Fruit fly (Drosophila melanogaster) whole organism: Measurements from ENCODE around the gene Cyp6d4.

ENCODE experiments used
- CG8478 ChIP-seq: fragments of >200 bp; optimal IDR thresholded peaks from 2 replicates; lab custom pipeline; 2018; ENCODE audit warnings: inconsistent platforms
- Dll ChIP-seq: fragments of >200 bp; optimal IDR thresholded peaks from 2 replicates; lab custom pipeline; 2017
- EcR ChIP-seq, 2 experiments: fragments of >200 bp; optimal IDR thresholded peaks; 2 replicates each; lab custom pipeline; 2017; ENCODE audit warnings: missing biosample characterization in 2 of 2, missing genetic modification characterization in 2 of 2, missing genetic modification reagents in 2 of 2
- pan ChIP-seq: fragments of >200 bp; optimal IDR thresholded peaks from 2 replicates; lab custom pipeline; 2017
- psq ChIP-seq: fragments of >200 bp; optimal IDR thresholded peaks from 2 replicates; lab custom pipeline; 2017
- usp ChIP-seq: fragments of >200 bp; optimal IDR thresholded peaks from 2 replicates; lab custom pipeline; 2017; ENCODE audit warnings: missing biosample characterization, missing genetic modification characterization, mixed read lengths

DNA sequence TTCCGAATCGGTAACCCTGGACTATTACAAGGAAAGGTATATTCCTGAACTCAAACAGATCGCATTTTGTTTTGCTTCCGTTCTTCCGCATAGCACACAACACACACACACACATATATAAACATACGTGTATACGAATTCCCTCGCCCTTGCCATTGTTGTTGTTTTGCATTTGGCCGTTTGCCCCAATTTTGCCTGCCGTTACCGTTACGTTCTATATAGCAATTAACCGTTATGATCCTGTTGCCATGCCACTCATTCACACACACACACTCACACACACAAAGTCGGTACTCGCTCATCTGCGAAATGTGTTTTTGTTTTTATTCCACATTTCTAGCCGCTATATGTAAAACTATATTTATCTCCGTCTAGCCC, 29.3 kb downstream of the Cyp6d4 start:
- TF ChIP-seq pan (lab: Kevin White, UChicago) (no peak), EcR (GFP tag; optimal IDR thresholded peaks at IDR 0.05; lab: Kevin White, UChicago) (no peak), usp (GFP tag; lab: Kevin White, UChicago) (no peak), CG8478 (lab: Kevin White, UChicago) (no peak), Dll (lab: Kevin White, UChicago) (no peak), psq (no peak)
